Worm (Caenorhabditis elegans): Measurements from ENCODE around the gene npr-33.

Gene npr-33

DNA sequence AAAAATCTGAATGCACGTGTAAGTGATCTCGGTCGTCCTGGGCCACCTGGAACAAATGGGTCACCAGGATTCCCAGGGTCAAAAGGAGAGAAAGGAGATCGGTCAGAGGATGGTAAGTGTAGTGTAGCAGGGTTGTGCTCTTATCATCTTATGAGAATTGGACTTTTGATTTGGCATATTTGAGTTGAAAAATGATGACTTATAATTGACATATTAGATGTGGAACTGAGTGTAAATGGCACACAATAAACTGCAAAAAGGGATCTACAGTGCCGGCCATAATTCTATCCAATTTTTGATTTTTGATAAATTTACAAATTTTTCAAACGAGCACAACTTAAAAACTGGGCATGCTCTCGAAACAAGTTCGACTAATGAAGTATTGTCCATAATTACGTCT lies 33.8 kb downstream of the npr-33 start:
- TF ChIP-seq alr-1 (tag; optimal IDR thresholded peaks at IDR 0.05) (no peak), unc-62 (GFP tag; optimal IDR thresholded peaks at IDR 0.05) (no peak), nhr-25 (tag; optimal IDR thresholded peaks at IDR 0.05) (no peak), elt-1 (tag; optimal IDR thresholded peaks at IDR 0.05) (no peak), dmd-4 (tag; optimal IDR thresholded peaks at IDR 0.05) (no peak), R02D3.7 (tag; optimal IDR thresholded peaks at IDR 0.05) (no peak), mab-5 (tag; optimal IDR thresholded peaks at IDR 0.05) (no peak), ztf-11 (tag; optimal IDR thresholded peaks at IDR 0.05) (no peak), ztf-1 (GFP tag; conservative IDR thresholded peaks at IDR 0.05) (no peak), sma-9 (GFP tag; optimal IDR thresholded peaks at IDR 0.05) (no peak), sma-9 (tag; optimal IDR thresholded peaks at IDR 0.05) (no peak), egl-27 (tag; optimal IDR thresholded peaks at IDR 0.05) (no peak), C34F6.9 (tag; optimal IDR thresholded peaks at IDR 0.05) (no peak), lsy-2 (tag; optimal IDR thresholded peaks at IDR 0.05) (no peak), sem-4 (tag; optimal IDR thresholded peaks at IDR 0.05) (no peak)

DNA sequence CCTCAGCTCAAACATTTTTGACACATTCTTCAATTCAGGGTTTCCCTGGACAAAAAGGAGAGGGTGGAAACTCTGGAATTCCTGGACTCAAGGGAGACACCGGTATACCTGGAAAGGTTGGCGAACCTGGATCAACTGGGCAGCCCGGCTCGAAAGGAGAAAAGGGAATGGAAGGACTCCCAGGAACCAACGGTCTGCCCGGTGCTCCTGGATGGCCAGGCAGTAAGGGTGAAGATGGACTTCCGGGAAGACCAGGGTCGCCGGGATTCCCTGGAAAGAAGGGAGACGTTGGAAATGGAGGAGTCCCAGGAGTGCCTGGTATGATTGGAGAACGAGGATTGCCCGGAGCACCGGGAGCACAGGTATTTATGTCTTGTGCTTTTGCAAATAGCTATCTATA lies 35.4 kb downstream of the npr-33 start:
- TF ChIP-seq C34F6.9 (tag; optimal IDR thresholded peaks at IDR 0.05): no peak
- no peak for TF ChIP-seq mab-5 (tag; optimal IDR thresholded peaks at IDR 0.05)
- no peak for TF ChIP-seq crh-2 (tag; optimal IDR thresholded peaks at IDR 0.05)
- no peak for TF ChIP-seq mbf-1 (tag; optimal IDR thresholded peaks at IDR 0.05)
- no peak for TF ChIP-seq egl-27 (tag; optimal IDR thresholded peaks at IDR 0.05)
- no peak for TF ChIP-seq nhr-237 (tag; optimal IDR thresholded peaks at IDR 0.05)
- no peak for TF ChIP-seq nhr-12 (tag; optimal IDR thresholded peaks at IDR 0.05)
- TF ChIP-seq sem-4 (tag; optimal IDR thresholded peaks at IDR 0.05): no peak

- TF ChIP-seq sma-3 (GFP tag; optimal IDR thresholded peaks at IDR 0.05): no peak
- TF ChIP-seq egl-27 (tag; optimal IDR thresholded peaks at IDR 0.05): no peak
- no peak for TF ChIP-seq nhr-11 (tag; optimal IDR thresholded peaks at IDR 0.05)
- no peak for TF ChIP-seq snpc-4 (tag; optimal IDR thresholded peaks at IDR 0.05)
- TF ChIP-seq ztf-11 (tag; optimal IDR thresholded peaks at IDR 0.05): no peak
- TF ChIP-seq nhr-25 (tag; optimal IDR thresholded peaks at IDR 0.05): no peak
- TF ChIP-seq C34F6.9 (tag; optimal IDR thresholded peaks at IDR 0.05): no peak
- no peak for TF ChIP-seq aly-2 (tag; optimal IDR thresholded peaks at IDR 0.05)
- TF ChIP-seq nhr-21 (tag; optimal IDR thresholded peaks at IDR 0.05): no peak
- no peak for TF ChIP-seq nhr-23 (tag; optimal IDR thresholded peaks at IDR 0.05)
Measured at ce11 chrX:15951194-15951593, 40.8 kb downstream of the npr-33 start, which contains the start of gene col-186. Gene col-186, plus strand, starts transcription at chrX:15951494.

DNA sequence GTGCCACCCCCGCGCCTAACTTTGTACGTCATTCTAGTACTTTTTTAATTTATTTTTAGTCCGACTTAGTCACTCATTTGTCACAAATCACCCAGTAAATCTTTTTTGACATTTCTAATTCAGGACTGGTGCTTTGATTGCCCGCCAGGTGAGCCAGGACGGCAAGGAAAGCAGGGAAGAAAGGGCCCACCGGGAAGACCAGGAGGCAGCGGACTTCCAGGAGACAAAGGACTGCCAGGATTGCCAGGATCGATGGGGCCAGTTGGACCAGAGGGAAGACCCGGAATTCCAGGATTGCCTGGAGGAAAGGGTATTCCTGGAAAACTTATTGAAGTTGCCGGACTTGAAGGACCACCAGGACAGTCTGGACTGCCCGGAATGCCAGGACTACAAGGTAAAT lies 42.7 kb downstream of the npr-33 start:
- TF ChIP-seq dmd-4 (tag; optimal IDR thresholded peaks at IDR 0.05) (no peak), nhr-237 (tag; optimal IDR thresholded peaks at IDR 0.05) (no peak), ZK546.5 (tag; optimal IDR thresholded peaks at IDR 0.05) (no peak), blmp-1 (tag; optimal IDR thresholded peaks at IDR 0.05; ENCODE audit: insufficient read depth) (no peak), unc-55 (GFP tag; optimal IDR thresholded peaks at IDR 0.05) (no peak), ztf-1 (GFP tag; conservative IDR thresholded peaks at IDR 0.05) (no peak), nhr-10 (tag; optimal IDR thresholded peaks at IDR 0.05) (no peak), nhr-25 (tag; optimal IDR thresholded peaks at IDR 0.05) (no peak), sma-3 (GFP tag; optimal IDR thresholded peaks at IDR 0.05) (no peak), sma-9 (GFP tag; optimal IDR thresholded peaks at IDR 0.05) (no peak), sma-9 (tag; optimal IDR thresholded peaks at IDR 0.05) (no peak), crh-2 (tag; optimal IDR thresholded peaks at IDR 0.05) (no peak), Y55F3AM.14 (GFP tag; optimal IDR thresholded peaks at IDR 0.05) (no peak), nhr-6 (tag; optimal IDR thresholded peaks at IDR 0.05) (no peak), sem-4 (tag; optimal IDR thresholded peaks at IDR 0.05) (no peak), ceh-82 (tag; optimal IDR thresholded peaks at IDR 0.05) (no peak), unc-62 (GFP tag; optimal IDR thresholded peaks at IDR 0.05) (no peak), peb-1 (tag; optimal IDR thresholded peaks at IDR 0.05) (no peak), nhr-129 (tag; optimal IDR thresholded peaks at IDR 0.05) (no peak), ztf-4 (tag; optimal IDR thresholded peaks at IDR 0.05) (no peak), mab-5 (tag; optimal IDR thresholded peaks at IDR 0.05) (no peak)

ce11 chrX:15953611-15954010 lies 43.2 kb downstream of the npr-33 start:
- no peak for TF ChIP-seq nhr-77 (tag; optimal IDR thresholded peaks at IDR 0.05)
- no peak for TF ChIP-seq ceh-16 (tag; optimal IDR thresholded peaks at IDR 0.05)
- TF ChIP-seq snpc-4 (tag; optimal IDR thresholded peaks at IDR 0.05): peak; percentile 26
